Worm (Caenorhabditis elegans) whole organism, L1 larva: Measurements from ENCODE around the gene phf-33.
A peak's percentile ranks its signal among the peaks of the same experiment; 100 is the strongest.

Experiments
- C04F5.9 ChIP-seq: sonication (generic microtip); optimal IDR thresholded peaks from 2 replicates; lab custom pipeline; 2016; ENCODE audit warnings: missing genetic modification characterization, missing compliant biosample characterization
- alr-1 ChIP-seq: fragments of 200-800 bp; sonication (Bioruptor generic); optimal IDR thresholded peaks from 2 replicates; lab custom pipeline; 2018; ENCODE audit warnings: borderline replicate concordance, mild to moderate bottlenecking, missing genetic modification characterization, missing compliant biosample characterization
- aly-2 ChIP-seq: fragments of 150-350 bp; optimal IDR thresholded peaks from 2 replicates; lab custom pipeline; 2014; ENCODE audit warnings: missing biosample characterization, missing genetic modification characterization
- ama-1 ChIP-seq: fragments of 150-350 bp; optimal IDR thresholded peaks from 2 replicates; lab custom pipeline; 2014
- ceh-63 ChIP-seq: fragments of 200-800 bp; sonication (Bioruptor generic); optimal IDR thresholded peaks from 2 replicates; lab custom pipeline; 2018; ENCODE audit warnings: mild to moderate bottlenecking, missing genetic modification characterization, missing compliant biosample characterization
- ceh-8 ChIP-seq: fragments of 200-800 bp; sonication (Bioruptor generic); optimal IDR thresholded peaks from 2 replicates; lab custom pipeline; 2018; ENCODE audit warnings: mild to moderate bottlenecking, missing genetic modification characterization, moderate library complexity, missing compliant biosample characterization
- ceh-82 ChIP-seq, 3 experiments: fragments of 150-350 bp in 1 of 3; sonication (generic microtip) in 2 of 3; optimal IDR thresholded peaks; 2 replicates each; lab custom pipeline; 2014 to 2017; ENCODE audit warnings: missing biosample characterization in 3 of 3, missing genetic modification characterization in 3 of 3
- ceh-88 ChIP-seq: fragments of 200-800 bp; sonication (Bioruptor generic); IDR thresholded peaks from 2 replicates; pipeline ENCODE4 v1.3.6; 2022; ENCODE audit warnings: missing genetic modification characterization, missing compliant biosample characterization
- ceh-90 ChIP-seq: sonication (generic microtip); optimal IDR thresholded peaks from 2 replicates; lab custom pipeline; 2016; ENCODE audit warnings: missing genetic modification characterization, missing compliant biosample characterization
- ces-1 ChIP-seq: fragments of 150-350 bp; optimal IDR thresholded peaks from 2 replicates; lab custom pipeline; 2014; ENCODE audit warnings: missing biosample characterization, missing genetic modification reagents, missing genetic modification characterization
- dpl-1 ChIP-seq, 3 experiments: fragments of 150-350 bp in 2 of 3; sonication (generic microtip) in 1 of 3; optimal IDR thresholded peaks; 2 replicates each; lab custom pipeline; 2014 to 2017; ENCODE audit warnings: missing biosample characterization in 3 of 3, missing genetic modification characterization in 3 of 3, missing genetic modification reagents in 3 of 3
- efl-1 ChIP-seq, 4 experiments: fragments of 150-350 bp; optimal IDR thresholded peaks in 3 of 4; peaks in 1 of 4; 1 replicate in 1 of 4; 2 replicates in 3 of 4; lab custom pipeline; 2014; ENCODE audit warnings: missing biosample characterization in 2 of 4, missing genetic modification characterization in 2 of 4, missing genetic modification reagents in 2 of 4
- egl-13 ChIP-seq: sonication (generic microtip); optimal IDR thresholded peaks from 2 replicates; lab custom pipeline; 2016; ENCODE audit warnings: missing genotype, missing genetic modification reagents, missing genetic modification characterization, missing compliant biosample characterization
- egl-27 ChIP-seq, 2 experiments: fragments of 150-350 bp in 1 of 2; sonication (generic microtip); optimal IDR thresholded peaks; 3 replicates each; lab custom pipeline; 2017 to 2018; ENCODE audit warnings: missing biosample characterization in 2 of 2, missing genetic modification characterization in 2 of 2, missing genetic modification reagents in 2 of 2
- elt-2 ChIP-seq: sonication (generic microtip); optimal IDR thresholded peaks from 2 replicates; lab custom pipeline; 2016; ENCODE audit warnings: missing genetic modification characterization, mild to moderate bottlenecking, inconsistent platforms, missing compliant biosample characterization, missing genetic modification reagents
- fkh-10 ChIP-seq: sonication (generic microtip); optimal IDR thresholded peaks from 2 replicates; lab custom pipeline; 2017; ENCODE audit warnings: missing biosample characterization, missing genetic modification reagents, missing genetic modification characterization
- fkh-8 ChIP-seq: sonication (generic microtip); optimal IDR thresholded peaks from 2 replicates; lab custom pipeline; 2016; ENCODE audit warnings: mild to moderate bottlenecking, missing genetic modification characterization, missing compliant biosample characterization
- fos-1 ChIP-seq: fragments of 150-350 bp; optimal IDR thresholded peaks from 2 replicates; lab custom pipeline; 2014; ENCODE audit warnings: missing biosample characterization, missing genetic modification characterization
- grh-1 ChIP-seq: fragments of 200-800 bp; sonication (Bioruptor generic); IDR thresholded peaks from 2 replicates; pipeline ENCODE4 v1.3.6; 2022; ENCODE audit warnings: missing genetic modification reagents, missing genetic modification characterization, missing compliant biosample characterization
- hlh-17 ChIP-seq: fragments of 200-800 bp; sonication (Bioruptor generic); optimal IDR thresholded peaks from 2 replicates; lab custom pipeline; 2018; ENCODE audit warnings: missing genetic modification characterization, mild to moderate bottlenecking, missing compliant biosample characterization, moderate library complexity, borderline replicate concordance
- hpl-2 ChIP-seq: fragments of 150-350 bp; optimal IDR thresholded peaks from 2 replicates; lab custom pipeline; 2014; ENCODE audit warnings: missing biosample characterization, missing genetic modification reagents, missing genetic modification characterization
- isw-1 ChIP-seq: fragments of 200-800 bp; sonication (Bioruptor generic); IDR thresholded peaks from 2 replicates; pipeline ENCODE4 v1.3.6; 2022; ENCODE audit warnings: missing genetic modification characterization, missing compliant biosample characterization
- lir-3 ChIP-seq: sonication (generic microtip); optimal IDR thresholded peaks from 2 replicates; lab custom pipeline; 2016; ENCODE audit warnings: mild to moderate bottlenecking, missing genetic modification characterization, moderate library complexity, missing compliant biosample characterization; ENCODE audit not compliant: poor library complexity
- lsy-2 ChIP-seq, 2 experiments: fragments of 150-350 bp; optimal IDR thresholded peaks; 2 replicates each; lab custom pipeline; 2014; ENCODE audit warnings: missing biosample characterization in 2 of 2, missing genetic modification characterization in 2 of 2
- mef-2 ChIP-seq: fragments of 150-350 bp; optimal IDR thresholded peaks from 2 replicates; lab custom pipeline; 2014; ENCODE audit warnings: missing biosample characterization, missing genetic modification characterization
- nhr-11 ChIP-seq: fragments of 150-350 bp; optimal IDR thresholded peaks from 2 replicates; lab custom pipeline; 2014; ENCODE audit warnings: missing biosample characterization, missing genetic modification characterization
- nhr-12 ChIP-seq: sonication (generic microtip); optimal IDR thresholded peaks from 2 replicates; lab custom pipeline; 2017; ENCODE audit warnings: missing biosample characterization, missing genetic modification characterization
- nhr-19 ChIP-seq: fragments of 200-800 bp; sonication (Bioruptor generic); conservative IDR thresholded peaks from 2 replicates; pipeline ENCODE4 v1.3.6; 2022; ENCODE audit warnings: missing genetic modification characterization, missing compliant biosample characterization
- nhr-20 ChIP-seq: sonication (generic microtip); optimal IDR thresholded peaks from 2 replicates; lab custom pipeline; 2016; ENCODE audit warnings: mild to moderate bottlenecking, missing genetic modification characterization, missing compliant biosample characterization
- nhr-237 ChIP-seq: fragments of 150-350 bp; optimal IDR thresholded peaks from 2 replicates; lab custom pipeline; 2014; ENCODE audit warnings: missing biosample characterization, missing genetic modification characterization
- nhr-47 ChIP-seq: sonication (generic microtip); optimal IDR thresholded peaks from 2 replicates; lab custom pipeline; 2016; ENCODE audit warnings: mild to moderate bottlenecking, missing genetic modification characterization, moderate library complexity, missing compliant biosample characterization
- nhr-71 ChIP-seq: sonication (generic microtip); optimal IDR thresholded peaks from 2 replicates; lab custom pipeline; 2016; ENCODE audit warnings: mild to moderate bottlenecking, missing genetic modification characterization, moderate library complexity, missing compliant biosample characterization
- nhr-76 ChIP-seq: sonication (generic microtip); optimal IDR thresholded peaks from 2 replicates; lab custom pipeline; 2017; ENCODE audit warnings: missing biosample characterization, missing genetic modification characterization
- nhr-77 ChIP-seq: fragments of 150-350 bp; optimal IDR thresholded peaks from 2 replicates; lab custom pipeline; 2014; ENCODE audit warnings: missing biosample characterization, missing genetic modification characterization
- pag-3 ChIP-seq: sonication (generic microtip); optimal IDR thresholded peaks from 2 replicates; lab custom pipeline; 2017; ENCODE audit warnings: missing genetic modification characterization, mild to moderate bottlenecking, missing compliant biosample characterization, antibody characterized with exemption, borderline replicate concordance; ENCODE audit not compliant: insufficient read depth
- pqm-1 ChIP-seq: sonication (generic microtip); optimal IDR thresholded peaks from 3 replicates; lab custom pipeline; 2017; ENCODE audit warnings: missing biosample characterization, missing genetic modification characterization
- rnt-1 ChIP-seq: sonication (generic microtip); optimal IDR thresholded peaks from 2 replicates; lab custom pipeline; 2016; ENCODE audit warnings: mild to moderate bottlenecking, missing genetic modification characterization, moderate library complexity, missing compliant biosample characterization
- skn-1 ChIP-seq: fragments of 150-350 bp; optimal IDR thresholded peaks from 2 replicates; lab custom pipeline; 2014; ENCODE audit warnings: missing biosample characterization, missing genetic modification characterization
- sox-4 ChIP-seq: sonication (generic microtip); optimal IDR thresholded peaks from 2 replicates; lab custom pipeline; 2016; ENCODE audit warnings: missing genetic modification characterization, missing compliant biosample characterization
- swsn-7 ChIP-seq: sonication (generic microtip); optimal IDR thresholded peaks from 2 replicates; lab custom pipeline; 2016; ENCODE audit warnings: missing genetic modification characterization, missing compliant biosample characterization
- tbx-2 ChIP-seq: sonication (generic microtip); optimal IDR thresholded peaks from 2 replicates; lab custom pipeline; 2016; ENCODE audit warnings: missing genetic modification characterization, missing compliant biosample characterization
- tlp-1 ChIP-seq: fragments of 150-350 bp; optimal IDR thresholded peaks from 2 replicates; lab custom pipeline; 2014; ENCODE audit warnings: missing biosample characterization, missing genetic modification characterization
- unc-130 ChIP-seq: fragments of 150-350 bp; optimal IDR thresholded peaks from 2 replicates; lab custom pipeline; 2017; ENCODE audit warnings: missing biosample characterization, missing genetic modification characterization, inconsistent platforms
- unc-30 ChIP-seq: sonication (generic microtip); optimal IDR thresholded peaks from 2 replicates; lab custom pipeline; 2017; ENCODE audit warnings: missing biosample characterization, missing genetic modification characterization
- unc-86 ChIP-seq: sonication (generic microtip); optimal IDR thresholded peaks from 2 replicates; lab custom pipeline; 2016; ENCODE audit warnings: missing genetic modification characterization, missing compliant biosample characterization
- unc-98 ChIP-seq: fragments of 200-800 bp; sonication (Bioruptor generic); IDR thresholded peaks from 2 replicates; pipeline ENCODE4 v1.3.6; 2022; ENCODE audit warnings: missing genetic modification characterization, missing compliant biosample characterization
- vab-15 ChIP-seq: sonication (generic microtip); optimal IDR thresholded peaks from 2 replicates; lab custom pipeline; 2017; ENCODE audit warnings: missing genotype, mild to moderate bottlenecking, missing genetic modification characterization, missing compliant biosample characterization
- zip-4 ChIP-seq: fragments of 200-800 bp; sonication (Bioruptor generic); optimal IDR thresholded peaks from 2 replicates; lab custom pipeline; 2018; ENCODE audit warnings: mild to moderate bottlenecking, missing genetic modification characterization, moderate library complexity, missing compliant biosample characterization
- ztf-11 ChIP-seq, 2 experiments: sonication (generic microtip); optimal IDR thresholded peaks; 2 replicates each; lab custom pipeline; 2016 to 2017; ENCODE audit warnings: missing genetic modification characterization in 2 of 2, missing biosample characterization in 1 of 2, missing compliant biosample characterization in 1 of 2

The phf-33 gene

ce11 chrX:13251914-13252434 is 26.8 kb downstream of the phf-33 start, which contains the start of gene nhr-32:
Gene nhr-32 (plus strand): TSS chrX:13251964.
- TF ChIP-seq isw-1 (no peak), ceh-90 (tag; lab: Kevin White, UChicago) (no peak), nhr-20 (tag; lab: Kevin White, UChicago) (no peak), nhr-237 (tag; lab: Kevin White, UChicago) (no peak), alr-1 (tag; lab: Kevin White, UChicago) (no peak), nhr-11 (tag; lab: Kevin White, UChicago) (no peak)

ce11 chrX:13251354-13251843 is 27.4 kb downstream of the phf-33 start:
- TF ChIP-seq ceh-88 (GFP tag; lab: Robert Waterston, UW) (no peak), lir-3 (tag; lab: Kevin White, UChicago) (no peak), rnt-1 (tag; lab: Kevin White, UChicago) (peak; percentile 82), hpl-2 (GFP tag; lab: Kevin White, UChicago) (no peak), ceh-82 (tag; optimal IDR thresholded peaks at IDR 0.05; lab: Kevin White, UChicago) (peak; percentile 7 to 65 (median 26)), ceh-90 (tag; lab: Kevin White, UChicago) (no peak), fos-1 (tag; lab: Kevin White, UChicago) (peak; percentile 40), nhr-11 (tag; lab: Kevin White, UChicago) (no peak), ces-1 (GFP tag; lab: Kevin White, UChicago) (no peak), unc-130 (no peak), C04F5.9 (tag; lab: Kevin White, UChicago) (no peak), efl-1 (optimal IDR thresholded peaks at IDR 0.05; lab: Kevin White, UChicago) (peak; percentile 34 to 39), efl-1 (GFP tag; optimal IDR thresholded peaks at IDR 0.05 in 1 of 2; lab: Kevin White, UChicago) (peak in 1 of 2 experiments; percentile 46), nhr-47 (tag; lab: Kevin White, UChicago) (peak; percentile 69), mef-2 (no peak), nhr-12 (tag; lab: Kevin White, UChicago) (no peak), fkh-10 (peak; percentile 8), sox-4 (tag; lab: Kevin White, UChicago) (no peak), nhr-77 (tag; lab: Kevin White, UChicago) (peak; percentile 44), nhr-71 (tag; lab: Kevin White, UChicago) (peak; percentile 89), hlh-17 (GFP tag; lab: Kevin White, UChicago) (no peak), alr-1 (tag; lab: Kevin White, UChicago) (no peak), egl-13 (tag; lab: Kevin White, UChicago) (no peak), aly-2 (tag; lab: Kevin White, UChicago) (no peak), lsy-2 (tag; optimal IDR thresholded peaks at IDR 0.05; lab: Kevin White, UChicago) (peak; percentile 54 to 66), elt-2 (tag; lab: Kevin White, UChicago) (no peak), vab-15 (tag; lab: Kevin White, UChicago) (peak; percentile 39), grh-1 (GFP tag; lab: Robert Waterston, UW) (peak; percentile 60), tbx-2 (tag; lab: Kevin White, UChicago) (peak; percentile 67), zip-4 (GFP tag; lab: Kevin White, UChicago) (no peak), pqm-1 (tag; lab: Kevin White, UChicago) (no peak), unc-86 (tag; lab: Kevin White, UChicago) (peak; percentile 55), unc-98 (GFP tag; lab: Robert Waterston, UW) (no peak), ceh-8 (no peak), ceh-63 (GFP tag; lab: Kevin White, UChicago) (no peak), nhr-19 (peak; percentile 65), unc-30 (tag; lab: Kevin White, UChicago) (no peak), ztf-11 (tag; optimal IDR thresholded peaks at IDR 0.05; lab: Kevin White, UChicago) (no peak), egl-27 (tag; optimal IDR thresholded peaks at IDR 0.05; lab: Kevin White, UChicago) (peak in 1 of 2 experiments; percentile 63), swsn-7 (tag; lab: Kevin White, UChicago) (peak; percentile 74), skn-1 (tag; lab: Kevin White, UChicago) (peak; percentile 42), fkh-8 (tag; lab: Kevin White, UChicago) (peak; percentile 53), pag-3 (tag; lab: Kevin White, UChicago) (peak; percentile 26), nhr-76 (no peak), tlp-1 (no peak), dpl-1 (GFP tag; optimal IDR thresholded peaks at IDR 0.05; lab: Kevin White, UChicago) (no peak), ama-1 (no peak)
